Fruit fly (Drosophila melanogaster): ENCODE measurements around the gene gzl.

The gzl gene

dm6 chr3R:6406566-6407098 is 23.9 kb downstream of the gzl start, which contains the start of gene gpp (continued):
- no peak for TF ChIP-seq pan (optimal IDR thresholded peaks at IDR 0.05)
- TF ChIP-seq pan (GFP tag; optimal IDR thresholded peaks at IDR 0.05 in 1 of 2, IDR thresholded peaks at IDR 0.05 in 1 of 2) = no peak
- TF ChIP-seq CG9215 (GFP tag; IDR thresholded peaks at IDR 0.05) = no peak
- TF ChIP-seq ap (GFP tag; IDR thresholded peaks at IDR 0.05) = no peak
- no peak for TF ChIP-seq usp (GFP tag; optimal IDR thresholded peaks at IDR 0.05)
- TF ChIP-seq CG8290 (GFP tag; optimal IDR thresholded peaks at IDR 0.05) = no peak
- peak in 1 of 2 experiments; percentile 72 for TF ChIP-seq CG8290 (tag; optimal IDR thresholded peaks at IDR 0.05)
- TF ChIP-seq knrl (GFP tag; IDR thresholded peaks at IDR 0.05; ENCODE audit: partially characterized antibody) = no peak
- TF ChIP-seq slbo (GFP tag; IDR thresholded peaks at IDR 0.05) = no peak
- TF ChIP-seq HLH3B (GFP tag; IDR thresholded peaks at IDR 0.05) = no peak
- TF ChIP-seq CG2678 (tag; optimal IDR thresholded peaks at IDR 0.05) = peak; percentile 1
- TF ChIP-seq CG7928 (GFP tag; optimal IDR thresholded peaks at IDR 0.05) = peak; percentile 5
- TF ChIP-seq NC2α (GFP tag; optimal IDR thresholded peaks at IDR 0.05) = no peak
- TF ChIP-seq CG33213 (GFP tag; optimal IDR thresholded peaks at IDR 0.05) = peak; percentile 31
- peak; percentile 68 for TF ChIP-seq abd-A (tag; optimal IDR thresholded peaks at IDR 0.05)
- TF ChIP-seq CHES-1-like (GFP tag; optimal IDR thresholded peaks at IDR 0.05) = no peak
- peak; percentile 7 for TF ChIP-seq maf-S (GFP tag; optimal IDR thresholded peaks at IDR 0.05)
- peak; percentile 2 for TF ChIP-seq Sox100B (GFP tag; optimal IDR thresholded peaks at IDR 0.05)
- TF ChIP-seq CG10267 (tag; optimal IDR thresholded peaks at IDR 0.05) = peak; percentile 21
- peak; percentile 24 for TF ChIP-seq sug (tag; optimal IDR thresholded peaks at IDR 0.05)
- TF ChIP-seq dpn (GFP tag; optimal IDR thresholded peaks at IDR 0.05) = peak in 1 of 2 experiments; percentile 44
- no peak for TF ChIP-seq CG15601 (tag; optimal IDR thresholded peaks at IDR 0.05)
- TF ChIP-seq ttk (GFP tag; IDR thresholded peaks at IDR 0.05) = no peak
- no peak for TF ChIP-seq CG4707 (GFP tag; optimal IDR thresholded peaks at IDR 0.05)
- TF ChIP-seq Spps (tag; optimal IDR thresholded peaks at IDR 0.05) = no peak
- no peak for TF ChIP-seq ATbp (GFP tag; optimal IDR thresholded peaks at IDR 0.05)
- TF ChIP-seq sc (optimal IDR thresholded peaks at IDR 0.05) = no peak
- no peak for TF ChIP-seq sc (GFP tag; optimal IDR thresholded peaks at IDR 0.05)
- no peak for TF ChIP-seq CG10147 (GFP tag; optimal IDR thresholded peaks at IDR 0.05)
- no peak for TF ChIP-seq CG13123 (GFP tag; optimal IDR thresholded peaks at IDR 0.05)
- TF ChIP-seq CG7556 (GFP tag; optimal IDR thresholded peaks at IDR 0.05) = no peak
- no peak for TF ChIP-seq insv (GFP tag; optimal IDR thresholded peaks at IDR 0.05)
- no peak for TF ChIP-seq CG1647 (GFP tag; optimal IDR thresholded peaks at IDR 0.05)
- peak; percentile 10 for TF ChIP-seq HHEX (GFP tag; optimal IDR thresholded peaks at IDR 0.05)
- TF ChIP-seq MESR4 (GFP tag; optimal IDR thresholded peaks at IDR 0.05) = peak; percentile 59
- no peak for TF ChIP-seq danr (GFP tag; IDR thresholded peaks at IDR 0.05)
- peak; percentile 47 for TF ChIP-seq CG12299 (tag; optimal IDR thresholded peaks at IDR 0.05)
- no peak for TF ChIP-seq tna (GFP tag; IDR thresholded peaks at IDR 0.05; ENCODE audit: partially characterized antibody)
- no peak for TF ChIP-seq CG11723 (GFP tag; optimal IDR thresholded peaks at IDR 0.05)
- TF ChIP-seq CG8924 (tag; optimal IDR thresholded peaks at IDR 0.05) = peak; percentile 64
- TF ChIP-seq CG18764 (GFP tag; optimal IDR thresholded peaks at IDR 0.05) = no peak
- no peak for TF ChIP-seq Nf-YA (GFP tag; IDR thresholded peaks at IDR 0.05)
- TF ChIP-seq CG32767 (GFP tag; IDR thresholded peaks at IDR 0.05) = no peak
- TF ChIP-seq Hey (tag; optimal IDR thresholded peaks at IDR 0.05) = no peak
- peak; percentile 23 for TF ChIP-seq CG9797 (GFP tag; optimal IDR thresholded peaks at IDR 0.05)
- no peak for TF ChIP-seq CG4404 (GFP tag; IDR thresholded peaks at IDR 0.05)
- peak; percentile 59 for TF ChIP-seq CG2116 (GFP tag; optimal IDR thresholded peaks at IDR 0.05)
- TF ChIP-seq CG18011 (GFP tag; optimal IDR thresholded peaks at IDR 0.05) = no peak
- TF ChIP-seq CG15479 (GFP tag; optimal IDR thresholded peaks at IDR 0.05) = peak; percentile 11
- peak; percentile 2 for TF ChIP-seq phol (tag; optimal IDR thresholded peaks at IDR 0.05)
- peak; percentile 18 for TF ChIP-seq HmgD (GFP tag; optimal IDR thresholded peaks at IDR 0.05)
- TF ChIP-seq Sry-δ (GFP tag; optimal IDR thresholded peaks at IDR 0.05) = peak; percentile 62
